Worm (Caenorhabditis elegans) whole organism, young adult: ENCODE results near the gene F48G7.4.
A peak's percentile ranks its signal among the peaks of the same experiment; 100 is the strongest.

ENCODE experiments used
- B0336.3 ChIP-seq: fragments of 200-800 bp; sonication (Bioruptor generic); IDR thresholded peaks from 2 replicates; pipeline ENCODE4 v1.3.6; 2022; ENCODE audit warnings: missing genetic modification characterization, missing compliant biosample characterization
- D2030.7 ChIP-seq: fragments of 200-800 bp; sonication (Bioruptor generic); IDR thresholded peaks from 2 replicates; pipeline ENCODE4 v1.3.6; 2022; ENCODE audit warnings: missing genetic modification reagents, missing genetic modification characterization, missing compliant biosample characterization
- K11D2.4 ChIP-seq: fragments of 200-800 bp; sonication (Bioruptor generic); IDR thresholded peaks from 2 replicates; pipeline ENCODE4 v1.3.6; 2022; ENCODE audit warnings: missing genetic modification reagents, missing genetic modification characterization, missing compliant biosample characterization
- K12H6.12 ChIP-seq: fragments of 200-800 bp; sonication (Bioruptor generic); optimal IDR thresholded peaks from 2 replicates; lab custom pipeline; 2018; ENCODE audit warnings: mild to moderate bottlenecking, missing genetic modification characterization, missing compliant biosample characterization
- Y53F4B.3 ChIP-seq: fragments of 200-800 bp; sonication (Bioruptor generic); IDR thresholded peaks from 2 replicates; pipeline ENCODE4 v1.3.6; 2022; ENCODE audit warnings: missing genetic modification reagents, missing genetic modification characterization, missing compliant biosample characterization
- Y53G8AR.9 ChIP-seq: fragments of 200-800 bp; sonication (Bioruptor generic); conservative IDR thresholded peaks from 2 replicates; pipeline ENCODE4 v1.3.6; 2022; ENCODE audit warnings: missing genetic modification reagents, missing genetic modification characterization, missing compliant biosample characterization
- Y67H2A.10 ChIP-seq: fragments of 200-800 bp; sonication (Bioruptor generic); conservative IDR thresholded peaks from 2 replicates; pipeline ENCODE4 v1.3.6; 2022; ENCODE audit warnings: missing genetic modification reagents, missing genetic modification characterization, missing compliant biosample characterization
- Y79H2A.3 ChIP-seq: fragments of 200-800 bp; sonication (Bioruptor generic); conservative IDR thresholded peaks from 2 replicates; pipeline ENCODE4 v1.3.6; 2022; ENCODE audit warnings: missing genetic modification reagents, missing genetic modification characterization, missing compliant biosample characterization
- ZK185.1 ChIP-seq: sonication (generic microtip); optimal IDR thresholded peaks from 2 replicates; lab custom pipeline; 2016; ENCODE audit warnings: mild to moderate bottlenecking, missing genetic modification characterization, missing compliant biosample characterization; ENCODE audit not compliant: poor library complexity, severe bottlenecking
- akir-1 ChIP-seq: fragments of 200-800 bp; sonication (Bioruptor generic); optimal IDR thresholded peaks from 2 replicates; lab custom pipeline; 2018; ENCODE audit warnings: mild to moderate bottlenecking, missing genetic modification characterization, moderate library complexity, missing compliant biosample characterization
- aptf-2 ChIP-seq: fragments of 200-800 bp; sonication (Bioruptor generic); conservative IDR thresholded peaks from 2 replicates; pipeline ENCODE4 v1.3.6; 2022; ENCODE audit warnings: missing genetic modification reagents, missing genetic modification characterization, missing compliant biosample characterization
- athp-1 ChIP-seq: sonication (generic microtip); optimal IDR thresholded peaks from 2 replicates; lab custom pipeline; 2017; ENCODE audit warnings: mild to moderate bottlenecking, missing genetic modification characterization, missing compliant biosample characterization
- cebp-1 ChIP-seq, 2 experiments: fragments of 200-800 bp in 1 of 2; sonication (Bioruptor generic) in 1 of 2; sonication (generic microtip) in 1 of 2; IDR thresholded peaks in 1 of 2; optimal IDR thresholded peaks in 1 of 2; 2 replicates each; pipeline versions ENCODE4 v1.3.6 to Lab custom; 2017 to 2022; ENCODE audit warnings: missing compliant biosample characterization in 2 of 2, missing genetic modification characterization in 2 of 2, mild to moderate bottlenecking in 1 of 2, missing genetic modification reagents in 1 of 2, moderate library complexity in 1 of 2
- cebp-2 ChIP-seq: fragments of 200-800 bp; sonication (Bioruptor generic); IDR thresholded peaks from 2 replicates; pipeline ENCODE4 v1.3.6; 2022; ENCODE audit warnings: missing genetic modification characterization, missing compliant biosample characterization
- ceh-100 ChIP-seq: fragments of 200-800 bp; sonication (Bioruptor generic); IDR thresholded peaks from 2 replicates; pipeline ENCODE4 v1.3.6; 2022; ENCODE audit warnings: missing genetic modification reagents, missing genetic modification characterization, missing compliant biosample characterization
- ceh-27 ChIP-seq: fragments of 200-800 bp; sonication (Bioruptor generic); optimal IDR thresholded peaks from 2 replicates; lab custom pipeline; 2018; ENCODE audit warnings: mild to moderate bottlenecking, missing genetic modification characterization, moderate library complexity, missing compliant biosample characterization
- die-1 ChIP-seq: sonication (generic microtip); optimal IDR thresholded peaks from 2 replicates; lab custom pipeline; 2016; ENCODE audit warnings: missing genotype, mild to moderate bottlenecking, missing genetic modification characterization, missing compliant biosample characterization
- dpl-1 ChIP-seq: fragments of 150-350 bp; optimal IDR thresholded peaks from 2 replicates; lab custom pipeline; 2014; ENCODE audit warnings: missing biosample characterization, missing genetic modification reagents, missing genetic modification characterization
- egrh-3 ChIP-seq: fragments of 200-800 bp; sonication (Bioruptor generic); IDR thresholded peaks from 2 replicates; pipeline ENCODE4 v1.3.6; 2022; ENCODE audit warnings: missing genetic modification reagents, missing genetic modification characterization, missing compliant biosample characterization
- hmg-20 ChIP-seq: fragments of 200-800 bp; sonication (Bioruptor generic); IDR thresholded peaks from 2 replicates; pipeline ENCODE4 v1.3.6; 2022; ENCODE audit warnings: missing genetic modification reagents, missing genetic modification characterization, missing compliant biosample characterization
- hrde-1 ChIP-seq: sonication (generic microtip); optimal IDR thresholded peaks from 2 replicates; lab custom pipeline; 2016; ENCODE audit warnings: missing genetic modification characterization, mild to moderate bottlenecking, missing compliant biosample characterization, moderate library complexity, missing genotype, missing genetic modification reagents, borderline replicate concordance
- hsf-1 ChIP-seq: fragments of 200-800 bp; sonication (Bioruptor generic); IDR thresholded peaks from 2 replicates; pipeline ENCODE4 v1.3.6; 2022; ENCODE audit warnings: missing genetic modification reagents, missing genetic modification characterization, missing compliant biosample characterization
- lag-1 ChIP-seq: fragments of 200-800 bp; sonication (Bioruptor generic); IDR thresholded peaks from 2 replicates; pipeline ENCODE4 v1.3.6; 2022; ENCODE audit warnings: missing genetic modification reagents, missing genetic modification characterization, missing compliant biosample characterization
- lin-54 ChIP-seq: fragments of 200-800 bp; sonication (Bioruptor generic); optimal IDR thresholded peaks from 2 replicates; lab custom pipeline; 2018; ENCODE audit warnings: mild to moderate bottlenecking, missing genetic modification characterization, missing compliant biosample characterization
- madf-6 ChIP-seq: fragments of 200-800 bp; sonication (Bioruptor generic); IDR thresholded peaks from 2 replicates; pipeline ENCODE4 v1.3.6; 2022; ENCODE audit warnings: missing genetic modification reagents, missing genetic modification characterization, missing compliant biosample characterization
- mel-28 ChIP-seq: sonication (generic microtip); optimal IDR thresholded peaks from 2 replicates; lab custom pipeline; 2016; ENCODE audit warnings: borderline replicate concordance, mild to moderate bottlenecking, missing genetic modification characterization, missing compliant biosample characterization
- mxl-1 ChIP-seq: sonication (generic microtip); optimal IDR thresholded peaks from 2 replicates; lab custom pipeline; 2016; ENCODE audit warnings: missing genetic modification characterization, missing compliant biosample characterization
- repo-1 ChIP-seq: sonication (generic microtip); optimal IDR thresholded peaks from 2 replicates; lab custom pipeline; 2017; ENCODE audit warnings: mild to moderate bottlenecking, missing genetic modification characterization, missing compliant biosample characterization
- sdz-38 ChIP-seq: sonication (generic microtip); optimal IDR thresholded peaks from 2 replicates; lab custom pipeline; 2016; ENCODE audit warnings: missing genotype, missing genetic modification characterization, missing compliant biosample characterization
- sea-2 ChIP-seq: fragments of 200-800 bp; sonication (Bioruptor generic); IDR thresholded peaks from 2 replicates; pipeline ENCODE4 v1.3.6; 2022; ENCODE audit warnings: missing genetic modification characterization, missing compliant biosample characterization
- sptf-2 ChIP-seq: fragments of 200-800 bp; sonication (Bioruptor generic); optimal IDR thresholded peaks from 2 replicates; lab custom pipeline; 2018; ENCODE audit warnings: mild to moderate bottlenecking, missing genetic modification characterization, missing compliant biosample characterization
- tlf-1 ChIP-seq: fragments of 200-800 bp; sonication (Bioruptor generic); optimal IDR thresholded peaks from 2 replicates; lab custom pipeline; 2018; ENCODE audit warnings: mild to moderate bottlenecking, missing genetic modification characterization, missing compliant biosample characterization
- unc-130 ChIP-seq: sonication (generic microtip); optimal IDR thresholded peaks from 2 replicates; lab custom pipeline; 2016; ENCODE audit warnings: missing genetic modification reagents, missing genetic modification characterization, missing compliant biosample characterization
- unc-62 ChIP-seq: fragments of 150-350 bp; optimal IDR thresholded peaks from 2 replicates; lab custom pipeline; 2014; ENCODE audit warnings: missing biosample characterization, missing genetic modification reagents, missing genetic modification characterization
- zfh-2 ChIP-seq: fragments of 200-800 bp; sonication (Bioruptor generic); conservative IDR thresholded peaks from 2 replicates; pipeline ENCODE4 v1.3.6; 2022; ENCODE audit warnings: missing genetic modification reagents, missing genetic modification characterization, missing compliant biosample characterization

The F48G7.4 gene

ce11 chrV:620987-621386, 1.7 kb downstream of the F48G7.4 start:
- TF ChIP-seq zfh-2 (GFP tag; lab: Robert Waterston, UW) (peak; percentile 51; the same call in 1 of the 2 replicates), cebp-2 (GFP tag; lab: Robert Waterston, UW) (no peak), mel-28 (tag; lab: Kevin White, UChicago) (no peak), ceh-27 (GFP tag; lab: Kevin White, UChicago) (no peak)

- no peak for TF ChIP-seq repo-1 (tag; lab: Kevin White, UChicago)
- no peak for TF ChIP-seq mxl-1 (tag; lab: Kevin White, UChicago)
- TF ChIP-seq athp-1 (tag; lab: Kevin White, UChicago) = no peak
- no peak for TF ChIP-seq egrh-3 (GFP tag; lab: Robert Waterston, UW)
- no peak for TF ChIP-seq hsf-1 (GFP tag; lab: Robert Waterston, UW)
- TF ChIP-seq K12H6.12 (tag; lab: Kevin White, UChicago) = no peak
- no peak for TF ChIP-seq mel-28 (tag; lab: Kevin White, UChicago)
- TF ChIP-seq K11D2.4 (GFP tag; lab: Robert Waterston, UW) = no peak
- no peak for TF ChIP-seq tlf-1 (GFP tag; lab: Kevin White, UChicago)
- TF ChIP-seq Y53F4B.3 (GFP tag; lab: Robert Waterston, UW) = no peak
- no peak for TF ChIP-seq Y67H2A.10 (GFP tag; lab: Robert Waterston, UW)
- no peak for TF ChIP-seq sea-2 (GFP tag; lab: Robert Waterston, UW)
- TF ChIP-seq lag-1 = no peak
- no peak for TF ChIP-seq aptf-2 (GFP tag; lab: Robert Waterston, UW)
- TF ChIP-seq dpl-1 = no peak
- TF ChIP-seq hrde-1 (tag; lab: Kevin White, UChicago) = no peak
- TF ChIP-seq sdz-38 = no peak
- TF ChIP-seq die-1 (tag; lab: Kevin White, UChicago) = no peak
- no peak for TF ChIP-seq D2030.7 (GFP tag; lab: Robert Waterston, UW)
Observed at ce11 chrV:622902-623301, 3.6 kb downstream of the F48G7.4 start, which contains the start of gene F48G7.5. Gene F48G7.5 (minus strand): TSS chrV:622935.

DNA sequence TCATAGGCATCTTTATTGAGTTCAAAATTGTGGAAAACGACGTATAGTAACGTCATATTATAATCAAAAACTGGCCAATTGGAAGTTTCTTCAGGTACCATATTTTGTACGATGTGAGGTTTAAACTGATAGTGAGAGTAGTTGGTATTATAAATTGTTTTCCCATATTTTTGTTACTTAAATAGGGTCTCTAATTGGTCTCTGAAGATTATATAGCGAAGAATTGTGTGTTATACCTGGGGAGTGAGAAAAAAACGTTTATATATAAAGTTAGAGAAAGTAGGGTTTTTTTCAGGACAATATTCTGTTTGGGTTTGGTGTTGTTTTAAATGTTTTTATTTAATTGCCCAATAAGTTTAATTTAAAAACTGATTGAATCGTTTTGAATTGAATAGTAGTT, 5.7 kb downstream of the F48G7.4 start, which contains the start of gene srt-17:
Gene srt-17 (minus strand): TSS at position 101 of the 400 bp plus-strand sequence.
- no peak for TF ChIP-seq unc-62 (GFP tag; lab: Kevin White, UChicago)
- TF ChIP-seq, all 124 proteins: peak for 0

DNA sequence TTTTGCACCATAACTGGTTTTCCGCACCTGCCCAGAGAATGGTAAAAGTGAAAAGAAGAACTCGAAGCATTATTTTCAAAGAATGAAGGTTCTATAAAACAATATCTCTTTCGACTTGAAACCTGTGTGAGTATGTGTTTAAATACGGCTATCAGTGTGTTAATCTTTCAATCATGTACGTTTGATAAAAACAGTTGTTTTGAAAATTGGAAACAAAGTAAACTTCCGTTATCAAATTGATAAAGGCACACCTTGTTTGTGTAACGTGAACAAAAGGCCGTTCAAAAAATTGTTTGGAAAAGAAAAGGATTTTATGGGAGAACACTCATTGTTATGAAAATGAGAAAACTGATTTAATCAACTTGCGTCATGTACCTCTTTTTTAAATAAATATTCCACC, 7.1 kb downstream of the F48G7.4 start, which contains the start of gene F48G7.7:
Gene F48G7.7 (minus strand): TSS at position 101 of the 400 bp plus-strand sequence.
- TF ChIP-seq hmg-20 (GFP tag; lab: Robert Waterston, UW) (no peak), akir-1 (no peak), sdz-38 (no peak), Y53G8AR.9 (GFP tag; lab: Robert Waterston, UW) (no peak), B0336.3 (GFP tag; lab: Robert Waterston, UW) (no peak)

- TF ChIP-seq cebp-1 (GFP tag; IDR thresholded peaks at IDR 0.05; lab: Robert Waterston, UW) (no peak), cebp-1 (tag; optimal IDR thresholded peaks at IDR 0.05; lab: Kevin White, UChicago) (no peak), ZK185.1 (tag; lab: Kevin White, UChicago) (no peak), unc-130 (GFP tag; lab: Kevin White, UChicago) (no peak), sptf-2 (GFP tag; lab: Kevin White, UChicago) (no peak), lin-54 (GFP tag; lab: Kevin White, UChicago) (no peak), ceh-100 (no peak), Y79H2A.3 (GFP tag; lab: Robert Waterston, UW) (no peak), madf-6 (GFP tag; lab: Robert Waterston, UW) (no peak)
Observed at ce11 chrV:627585-627984, 8.3 kb downstream of the F48G7.4 start, which contains the start of gene F48G7.8. Gene F48G7.8 (minus strand): TSS chrV:627685.
